Fruit fly (Drosophila melanogaster): ENCODE results near the gene CG17292.

The CG17292 gene

dm6 chr2L:8384108-8384601, 13.9 kb downstream of the CG17292 start, which contains the start of the genes Dad1 and CG13384 (continued):
- TF ChIP-seq Aef1 (GFP tag; IDR thresholded peaks at IDR 0.05), result peak; percentile 74
- TF ChIP-seq CG32532 (GFP tag; IDR thresholded peaks at IDR 0.05), result peak; percentile 96
- peak; percentile 78 for TF ChIP-seq ap (GFP tag; IDR thresholded peaks at IDR 0.05)
- peak; percentile 94 for TF ChIP-seq Xrp1 (GFP tag; IDR thresholded peaks at IDR 0.05)
- TF ChIP-seq CG7271 (tag; optimal IDR thresholded peaks at IDR 0.05), result peak; percentile 82
- TF ChIP-seq dysf (GFP tag; IDR thresholded peaks at IDR 0.05), result peak; percentile 96
- 0 out of 2 replicates have a peak, but pooled peaks have one; percentile 51 for TF ChIP-seq unc-4 (GFP tag; IDR thresholded peaks at IDR 0.05; ENCODE audit: partially characterized antibody)
- TF ChIP-seq sqz (GFP tag; optimal IDR thresholded peaks at IDR 0.05), result peak; percentile 84
- peak; percentile 82 for TF ChIP-seq CG17612 (GFP tag; IDR thresholded peaks at IDR 0.05)
- peak; percentile 46 for TF ChIP-seq Ravus (GFP tag; IDR thresholded peaks at IDR 0.05)
- no peak for TF ChIP-seq jumu (GFP tag; optimal IDR thresholded peaks at IDR 0.05)
- peak; percentile 45 for TF ChIP-seq tup (GFP tag; optimal IDR thresholded peaks at IDR 0.05)
- TF ChIP-seq peb (GFP tag; IDR thresholded peaks at IDR 0.05), result peak; percentile 85
- peak; percentile 81 for TF ChIP-seq ken (GFP tag; IDR thresholded peaks at IDR 0.05)
- TF ChIP-seq CG10979 (tag; optimal IDR thresholded peaks at IDR 0.05), result peak; percentile 90
- peak; percentile 78 for TF ChIP-seq Gug (GFP tag; IDR thresholded peaks at IDR 0.05)
- TF ChIP-seq CG3065 (GFP tag; optimal IDR thresholded peaks at IDR 0.05), result peak; percentile 57
- TF ChIP-seq corto (GFP tag; optimal IDR thresholded peaks at IDR 0.05), result peak; percentile 86
- TF ChIP-seq dimm (GFP tag; IDR thresholded peaks at IDR 0.05), result peak; percentile 58
- TF ChIP-seq Neu2 (GFP tag; optimal IDR thresholded peaks at IDR 0.05; ENCODE audit: borderline replicate concordance), result no peak
- no peak for TF ChIP-seq luna (GFP tag; optimal IDR thresholded peaks at IDR 0.05)
- no peak for TF ChIP-seq en (GFP tag; optimal IDR thresholded peaks at IDR 0.05)
- TF ChIP-seq disco-r (GFP tag; optimal IDR thresholded peaks at IDR 0.05), result no peak
- no peak for TF ChIP-seq MESR4 (GFP tag; optimal IDR thresholded peaks at IDR 0.05)
- peak; percentile 93 for TF ChIP-seq CG13775 (GFP tag; optimal IDR thresholded peaks at IDR 0.05)
- no peak for TF ChIP-seq sna (GFP tag; IDR thresholded peaks at IDR 0.05; ENCODE audit: partially characterized antibody)
- peak; percentile 82 for TF ChIP-seq CG11560 (tag; IDR thresholded peaks at IDR 0.05)
- TF ChIP-seq Hmr (GFP tag; optimal IDR thresholded peaks at IDR 0.05), result peak; percentile 94
- peak; percentile 28 for TF ChIP-seq CG16863 (GFP tag; optimal IDR thresholded peaks at IDR 0.05)
- 0 out of 2 replicates have a peak, but pooled peaks have one; percentile 35 for TF ChIP-seq Dip2 (GFP tag; IDR thresholded peaks at IDR 0.05)
- TF ChIP-seq fu2 (GFP tag; optimal IDR thresholded peaks at IDR 0.05), result peak; percentile 18
- peak; percentile 52 for TF ChIP-seq mirr (GFP tag; optimal IDR thresholded peaks at IDR 0.05)
- peak; percentile 91 for TF ChIP-seq NfI (GFP tag; optimal IDR thresholded peaks at IDR 0.05)
- TF ChIP-seq CG30020 (tag; optimal IDR thresholded peaks at IDR 0.05), result peak; percentile 88
- peak; percentile 81 for TF ChIP-seq CG2202 (tag; optimal IDR thresholded peaks at IDR 0.05)
- TF ChIP-seq TFAM (GFP tag; optimal IDR thresholded peaks at IDR 0.05), result no peak
- peak; percentile 93 for TF ChIP-seq gcm (GFP tag; optimal IDR thresholded peaks at IDR 0.05)
- TF ChIP-seq Blimp-1 (GFP tag; optimal IDR thresholded peaks at IDR 0.05), result peak; percentile 88
- no peak for TF ChIP-seq CkIIα-i1 (GFP tag; IDR thresholded peaks at IDR 0.05)
- TF ChIP-seq Opbp (GFP tag; IDR thresholded peaks at IDR 0.05; ENCODE audit: partially characterized antibody), result peak; percentile 33; the same call in 1 of the 3 replicates
- peak; percentile 93 for TF ChIP-seq E2f1 (GFP tag; IDR thresholded peaks at IDR 0.05)
- TF ChIP-seq Sox102F (GFP tag; optimal IDR thresholded peaks at IDR 0.05), result peak; percentile 91
- TF ChIP-seq CG17186 (GFP tag; optimal IDR thresholded peaks at IDR 0.05), result peak; percentile 59
- TF ChIP-seq CG15479 (GFP tag; optimal IDR thresholded peaks at IDR 0.05), result peak; percentile 44
- peak; percentile 92 for TF ChIP-seq CG4424 (GFP tag; optimal IDR thresholded peaks at IDR 0.05)
- peak; percentile 70; the same call in 1 of the 2 replicates for TF ChIP-seq chm (GFP tag; IDR thresholded peaks at IDR 0.05)
- TF ChIP-seq seq (GFP tag; IDR thresholded peaks at IDR 0.05), result peak; percentile 91
- TF ChIP-seq CG11695 (GFP tag; IDR thresholded peaks at IDR 0.05), result peak; percentile 92
- TF ChIP-seq CG8089 (GFP tag; optimal IDR thresholded peaks at IDR 0.05), result peak; percentile 51
- TF ChIP-seq Dbx (GFP tag; IDR thresholded peaks at IDR 0.05), result peak; percentile 93
